Worm (Caenorhabditis elegans) whole organism, young adult: ENCODE data around the gene C27H6.8.

Source experiments
- F39B2.1 ChIP-seq: fragments of 200-800 bp; sonication (Bioruptor generic); IDR thresholded peaks from 2 replicates; pipeline ENCODE4 v1.3.6; 2022; ENCODE audit warnings: missing genetic modification reagents, missing genetic modification characterization, missing compliant biosample characterization
- Y53G8AR.9 ChIP-seq: fragments of 200-800 bp; sonication (Bioruptor generic); conservative IDR thresholded peaks from 2 replicates; pipeline ENCODE4 v1.3.6; 2022; ENCODE audit warnings: missing genetic modification reagents, missing genetic modification characterization, missing compliant biosample characterization
- ceh-100 ChIP-seq: fragments of 200-800 bp; sonication (Bioruptor generic); IDR thresholded peaks from 2 replicates; pipeline ENCODE4 v1.3.6; 2022; ENCODE audit warnings: missing genetic modification reagents, missing genetic modification characterization, missing compliant biosample characterization
- hlh-12 ChIP-seq: sonication (generic microtip); optimal IDR thresholded peaks from 2 replicates; lab custom pipeline; 2016; ENCODE audit warnings: missing genetic modification characterization, missing compliant biosample characterization
- lsy-27 ChIP-seq: sonication (generic microtip); optimal IDR thresholded peaks from 2 replicates; lab custom pipeline; 2017; ENCODE audit warnings: missing genetic modification characterization, mild to moderate bottlenecking, missing compliant biosample characterization, antibody characterized with exemption, missing genotype, borderline replicate concordance; ENCODE audit not compliant: insufficient read depth
- nfya-1 ChIP-seq: sonication (generic microtip); optimal IDR thresholded peaks from 2 replicates; lab custom pipeline; 2017; ENCODE audit warnings: antibody characterized with exemption, missing compliant biosample characterization, missing genetic modification characterization, borderline replicate concordance; ENCODE audit not compliant: insufficient read depth

- TF ChIP-seq lsy-27 (tag; lab: Kevin White, UChicago) (no peak), nfya-1 (tag; lab: Kevin White, UChicago) (no peak), ceh-100 (GFP tag; lab: Robert Waterston, UW) (no peak), hlh-12 (tag; lab: Kevin White, UChicago) (no peak), F39B2.1 (no peak), Y53G8AR.9 (GFP tag; lab: Robert Waterston, UW) (no peak)
These were observed 11.4 kb downstream of the C27H6.8 start, which contains the start of gene unc-41 for ce11 chrV:9976138-9976537.
